Worm (Caenorhabditis elegans): Measurements from ENCODE around the gene F47B8.5.

- TF ChIP-seq cog-1 (tag; optimal IDR thresholded peaks at IDR 0.05) (no peak), klf-2 (GFP tag; conservative IDR thresholded peaks at IDR 0.05) (no peak), ztf-29 (GFP tag; IDR thresholded peaks at IDR 0.05) (no peak), flt-1 (GFP tag; IDR thresholded peaks at IDR 0.05) (no peak), med-1 (GFP tag; optimal IDR thresholded peaks at IDR 0.05; ENCODE audit: insufficient read depth) (no peak)
Measured at ce11 chrV:14290636-14291035, 37.0 kb downstream of the F47B8.5 start, which contains the start of gene F14D7.18.
